Fruit fly (Drosophila melanogaster) whole organism, embryonic: ENCODE results near the gene htk.
A peak's percentile ranks its signal among the peaks of the same experiment; 100 is the strongest.

Experiments
- ATbp ChIP-seq: fragments of 200-800 bp; sonication (Bioruptor generic); optimal IDR thresholded peaks from 2 replicates; lab custom pipeline; 2017; ENCODE audit warnings: missing biosample characterization, mild to moderate bottlenecking, missing genetic modification characterization, missing genetic modification reagents
- Atf6 ChIP-seq: fragments of 200-800 bp; sonication (Bioruptor generic); IDR thresholded peaks from 2 replicates; pipeline ENCODE4 v1.3.6; 2022; ENCODE audit warnings: missing biosample characterization, missing genetic modification characterization
- Bdp1 ChIP-seq: fragments of 200-800 bp; sonication (Bioruptor generic); optimal IDR thresholded peaks from 3 replicates; lab custom pipeline; 2016; ENCODE audit warnings: missing biosample characterization, missing genetic modification characterization
- Bgb ChIP-seq: fragments of 200-800 bp; sonication (Bioruptor generic); IDR thresholded peaks from 2 replicates; pipeline ENCODE4 v1.3.6; 2022; ENCODE audit warnings: missing biosample characterization, missing genetic modification characterization; ENCODE audit not compliant: partially characterized antibody
- CG11456 ChIP-seq: fragments of 200-800 bp; sonication (Bioruptor generic); IDR thresholded peaks from 3 replicates; pipeline ENCODE4 v1.3.6; 2022; ENCODE audit warnings: missing biosample characterization, missing genetic modification characterization
- CG11504 ChIP-seq: fragments of 200-800 bp; sonication (Bioruptor generic); optimal IDR thresholded peaks from 3 replicates; lab custom pipeline; 2019; ENCODE audit warnings: missing biosample characterization, mild to moderate bottlenecking, missing genetic modification characterization, moderate library complexity
- CG12744 ChIP-seq: fragments of 200-800 bp; sonication (Bioruptor generic); optimal IDR thresholded peaks from 2 replicates; lab custom pipeline; 2016; ENCODE audit warnings: missing biosample characterization, missing genetic modification characterization
- CG17829 ChIP-seq: fragments of 200-800 bp; optimal IDR thresholded peaks from 2 replicates; lab custom pipeline; 2019; ENCODE audit warnings: missing biosample characterization, mild to moderate bottlenecking, missing genetic modification characterization, moderate library complexity
- CG18011 ChIP-seq: fragments of 200-800 bp; sonication (Bioruptor generic); optimal IDR thresholded peaks from 2 replicates; lab custom pipeline; 2017; ENCODE audit warnings: missing biosample characterization, missing genetic modification characterization, mild to moderate bottlenecking, moderate library complexity, missing genotype
- CG2678 ChIP-seq: fragments of 200-800 bp; sonication (Bioruptor generic); optimal IDR thresholded peaks from 3 replicates; lab custom pipeline; 2019; ENCODE audit warnings: missing biosample characterization, mild to moderate bottlenecking, missing genetic modification characterization, moderate library complexity
- CG32772 ChIP-seq: fragments of 200-800 bp; sonication (Bioruptor generic); IDR thresholded peaks from 2 replicates; pipeline ENCODE4 v1.3.6; 2022; ENCODE audit warnings: missing biosample characterization, missing genetic modification characterization
- CG33557 ChIP-seq: fragments of 200-800 bp; sonication (Bioruptor generic); optimal IDR thresholded peaks from 2 replicates; lab custom pipeline; 2019; ENCODE audit warnings: missing biosample characterization, mild to moderate bottlenecking, missing genetic modification characterization, moderate library complexity
- CG42726 ChIP-seq: fragments of 200-800 bp; sonication (Bioruptor generic); IDR thresholded peaks from 2 replicates; pipeline ENCODE4 v1.3.6; 2022; ENCODE audit warnings: missing biosample characterization, missing genetic modification characterization; ENCODE audit not compliant: partially characterized antibody
- CG4282 ChIP-seq: fragments of 200-800 bp; sonication (Bioruptor generic); optimal IDR thresholded peaks from 2 replicates; lab custom pipeline; 2016; ENCODE audit warnings: missing biosample characterization, missing genetic modification characterization
- CG4820 ChIP-seq: fragments of 200-800 bp; sonication (Bioruptor generic); optimal IDR thresholded peaks from 3 replicates; lab custom pipeline; 2016; ENCODE audit warnings: missing biosample characterization, missing genetic modification characterization
- CG9932 ChIP-seq: fragments of 200-800 bp; sonication (Bioruptor generic); IDR thresholded peaks from 2 replicates; pipeline ENCODE4 v1.3.6; 2022; ENCODE audit warnings: missing biosample characterization, missing genetic modification characterization
- CrebB ChIP-seq: fragments of 200-800 bp; sonication (Bioruptor generic); optimal IDR thresholded peaks from 3 replicates; lab custom pipeline; 2018; ENCODE audit warnings: missing biosample characterization, mild to moderate bottlenecking, missing genetic modification characterization
- Dad ChIP-seq: fragments of 200-800 bp; sonication (Bioruptor generic); optimal IDR thresholded peaks from 3 replicates; lab custom pipeline; 2016; ENCODE audit warnings: missing biosample characterization, missing genetic modification characterization
- Dfd ChIP-seq, 2 experiments: fragments of >200 bp; optimal IDR thresholded peaks; 2 replicates each; lab custom pipeline; 2017; ENCODE audit warnings: missing biosample characterization in 2 of 2, missing genetic modification characterization in 2 of 2
- Dip2 ChIP-seq: fragments of 200-800 bp; sonication (Bioruptor generic); IDR thresholded peaks from 2 replicates; pipeline ENCODE4 v1.3.6; 2022; ENCODE audit warnings: missing biosample characterization, missing genetic modification characterization
- Eip74EF ChIP-seq, 2 experiments: fragments of 200-800 bp in 1 of 2; fragments of >200 bp in 1 of 2; sonication (Bioruptor generic) in 1 of 2; optimal IDR thresholded peaks; 2 replicates each; lab custom pipeline; 2017 to 2019; ENCODE audit warnings: missing biosample characterization in 2 of 2, missing genetic modification characterization in 2 of 2, mild to moderate bottlenecking in 1 of 2, moderate library complexity in 1 of 2
- Kr ChIP-seq: fragments of 200-800 bp; sonication (Bioruptor generic); optimal IDR thresholded peaks from 2 replicates; lab custom pipeline; 2017; ENCODE audit warnings: missing biosample characterization, mild to moderate bottlenecking, missing genetic modification characterization
- NC2α ChIP-seq: fragments of 200-800 bp; sonication (Bioruptor generic); optimal IDR thresholded peaks from 2 replicates; lab custom pipeline; 2016; ENCODE audit warnings: missing biosample characterization, missing genetic modification characterization
- Neu2 ChIP-seq: fragments of 200-800 bp; sonication (Bioruptor generic); optimal IDR thresholded peaks from 3 replicates; lab custom pipeline; 2016; ENCODE audit warnings: missing biosample characterization, missing genetic modification characterization, borderline replicate concordance
- NfI ChIP-seq: fragments of 200-800 bp; sonication (Bioruptor generic); optimal IDR thresholded peaks from 3 replicates; lab custom pipeline; 2018; ENCODE audit warnings: missing biosample characterization, mild to moderate bottlenecking, missing genetic modification characterization, moderate library complexity
- Ptx1 ChIP-seq: fragments of 200-800 bp; sonication (Bioruptor generic); IDR thresholded peaks from 2 replicates; pipeline ENCODE4 v1.3.6; 2022; ENCODE audit warnings: missing biosample characterization, missing genetic modification characterization
- Sox100B ChIP-seq: fragments of 200-800 bp; sonication (Bioruptor generic); optimal IDR thresholded peaks from 3 replicates; lab custom pipeline; 2018; ENCODE audit warnings: missing biosample characterization, mild to moderate bottlenecking, missing genetic modification characterization
- bab2 ChIP-seq: fragments of 200-800 bp; sonication (Bioruptor generic); optimal IDR thresholded peaks from 2 replicates; lab custom pipeline; 2016; ENCODE audit warnings: missing biosample characterization, missing genetic modification characterization
- bbx ChIP-seq: fragments of 200-800 bp; sonication (Bioruptor generic); IDR thresholded peaks from 2 replicates; pipeline ENCODE4 v1.3.6; 2022; ENCODE audit warnings: missing biosample characterization, missing genetic modification characterization; ENCODE audit not compliant: partially characterized antibody
- bigmax ChIP-seq: fragments of 200-800 bp; sonication (Bioruptor generic); optimal IDR thresholded peaks from 2 replicates; lab custom pipeline; 2018; ENCODE audit warnings: missing biosample characterization, mild to moderate bottlenecking, missing genetic modification characterization
- br ChIP-seq: fragments of >200 bp; optimal IDR thresholded peaks from 2 replicates; lab custom pipeline; 2017
- chm ChIP-seq: fragments of 200-800 bp; sonication (Bioruptor generic); IDR thresholded peaks from 2 replicates; pipeline ENCODE4 v1.3.6; 2022; ENCODE audit warnings: missing biosample characterization, missing genetic modification characterization
- chn ChIP-seq: fragments of 200-800 bp; sonication (Bioruptor generic); optimal IDR thresholded peaks from 2 replicates; lab custom pipeline; 2016; ENCODE audit warnings: missing biosample characterization, missing genetic modification characterization
- dan ChIP-seq: fragments of 200-800 bp; sonication (Bioruptor generic); IDR thresholded peaks from 2 replicates; pipeline ENCODE4 v1.3.6; 2022; ENCODE audit warnings: missing biosample characterization, missing genetic modification characterization
- danr ChIP-seq: fragments of 200-800 bp; sonication (Bioruptor generic); IDR thresholded peaks from 2 replicates; pipeline ENCODE4 v1.3.6; 2022; ENCODE audit warnings: missing biosample characterization, missing genetic modification characterization
- dm ChIP-seq: fragments of 200-800 bp; sonication (Bioruptor generic); optimal IDR thresholded peaks from 3 replicates; lab custom pipeline; 2016; ENCODE audit warnings: missing biosample characterization, missing genetic modification characterization
- dmrt99B ChIP-seq: fragments of 200-800 bp; sonication (Bioruptor generic); optimal IDR thresholded peaks from 2 replicates; lab custom pipeline; 2018; ENCODE audit warnings: missing biosample characterization, mild to moderate bottlenecking, missing genetic modification characterization, moderate library complexity
- fd3F ChIP-seq: fragments of 200-800 bp; sonication (Bioruptor generic); optimal IDR thresholded peaks from 2 replicates; lab custom pipeline; 2018; ENCODE audit warnings: missing biosample characterization, mild to moderate bottlenecking, missing genetic modification characterization, moderate library complexity
- fu2 ChIP-seq: fragments of 200-800 bp; sonication (Bioruptor generic); optimal IDR thresholded peaks from 2 replicates; lab custom pipeline; 2016; ENCODE audit warnings: missing biosample characterization, missing genetic modification characterization
- gro ChIP-seq: fragments of 200-800 bp; sonication (Bioruptor generic); optimal IDR thresholded peaks from 2 replicates; lab custom pipeline; 2016; ENCODE audit warnings: missing biosample characterization, missing genetic modification characterization
- inv ChIP-seq: fragments of 200-800 bp; sonication (Bioruptor generic); IDR thresholded peaks from 2 replicates; pipeline ENCODE4 v1.3.6; 2022; ENCODE audit warnings: missing biosample characterization, missing genetic modification characterization; ENCODE audit not compliant: partially characterized antibody
- nerfin-1 ChIP-seq: fragments of 200-800 bp; sonication (Bioruptor generic); optimal IDR thresholded peaks from 3 replicates; lab custom pipeline; 2019; ENCODE audit warnings: missing biosample characterization, mild to moderate bottlenecking, missing genetic modification characterization, moderate library complexity
- phol ChIP-seq: fragments of 200-800 bp; sonication (Bioruptor generic); optimal IDR thresholded peaks from 3 replicates; lab custom pipeline; 2018; ENCODE audit warnings: missing biosample characterization, mild to moderate bottlenecking, missing genetic modification characterization, moderate library complexity
- psq ChIP-seq: fragments of 200-800 bp; sonication (Bioruptor generic); optimal IDR thresholded peaks from 2 replicates; lab custom pipeline; 2017; ENCODE audit warnings: missing biosample characterization, missing genetic modification characterization
- row ChIP-seq: fragments of 200-800 bp; sonication (Bioruptor generic); IDR thresholded peaks from 3 replicates; pipeline ENCODE4 v1.3.6; 2022; ENCODE audit warnings: missing biosample characterization, missing genetic modification characterization
- sima ChIP-seq: fragments of 200-800 bp; sonication (Bioruptor generic); optimal IDR thresholded peaks from 2 replicates; lab custom pipeline; 2016; ENCODE audit warnings: missing biosample characterization, missing genetic modification characterization
- sisA ChIP-seq: fragments of 200-800 bp; sonication (Bioruptor generic); IDR thresholded peaks from 2 replicates; pipeline ENCODE4 v1.3.6; 2022; ENCODE audit warnings: missing biosample characterization, missing genetic modification characterization
- sr ChIP-seq: fragments of 200-800 bp; sonication (Bioruptor generic); IDR thresholded peaks from 3 replicates; pipeline ENCODE4 v1.3.6; 2022; ENCODE audit warnings: missing biosample characterization, missing genetic modification characterization
- wdn ChIP-seq: fragments of 200-800 bp; sonication (Bioruptor generic); IDR thresholded peaks from 2 replicates; pipeline ENCODE4 v1.3.6; 2022; ENCODE audit warnings: missing biosample characterization, missing genetic modification characterization

htk gene

dm6 chrX:18848338-18849021 is 5.0 kb downstream of the htk start, which contains the start of gene shop (continued):
- peak; percentile 90 for TF ChIP-seq CG11504 (tag; lab: Kevin White, UChicago)
- TF ChIP-seq br (lab: Kevin White, UChicago) = no peak
- TF ChIP-seq NC2α (GFP tag; lab: Kevin White, UChicago) = peak; percentile 6
- TF ChIP-seq Dad = peak; percentile 21
- peak; percentile 75 for TF ChIP-seq CG4820 (GFP tag; lab: Kevin White, UChicago)
- TF ChIP-seq CG2678 (tag; lab: Kevin White, UChicago) = peak; percentile 94
- peak; percentile 81 for TF ChIP-seq ATbp
- TF ChIP-seq Atf6 (GFP tag; lab: Robert Waterston, UW) = peak; percentile 69
- TF ChIP-seq Kr (GFP tag; lab: Kevin White, UChicago) = no peak
- TF ChIP-seq Eip74EF (GFP tag; optimal IDR thresholded peaks at IDR 0.05; lab: Kevin White, UChicago) = peak in 1 of 2 experiments; percentile 77
- peak; percentile 73 for TF ChIP-seq CG9932
- peak; percentile 83 for TF ChIP-seq sisA (GFP tag; lab: Robert Waterston, UW)
- peak; percentile 36; the same call in 1 of the 2 replicates for TF ChIP-seq inv (GFP tag; lab: Robert Waterston, UW)
- peak; percentile 68 for TF ChIP-seq CG33557
- TF ChIP-seq CrebB (tag; lab: Kevin White, UChicago) = peak; percentile 75
- peak; percentile 93 for TF ChIP-seq row (GFP tag; lab: Robert Waterston, UW)
- TF ChIP-seq bigmax (GFP tag; lab: Kevin White, UChicago) = no peak
- TF ChIP-seq Bdp1 = peak; percentile 62
- TF ChIP-seq Neu2 = no peak
- TF ChIP-seq psq (GFP tag; lab: Kevin White, UChicago) = peak; percentile 31
- peak; percentile 81 for TF ChIP-seq nerfin-1 (tag; lab: Kevin White, UChicago)
- peak; percentile 52 for TF ChIP-seq gro (GFP tag; lab: Kevin White, UChicago)
- peak; percentile 89 for TF ChIP-seq dmrt99B (tag; lab: Kevin White, UChicago)
- TF ChIP-seq danr (GFP tag; lab: Robert Waterston, UW) = peak; percentile 53; the same call in 1 of the 2 replicates
- TF ChIP-seq CG18011 (GFP tag; lab: Kevin White, UChicago) = peak; percentile 58
- TF ChIP-seq bbx (GFP tag; lab: Robert Waterston, UW) = peak; percentile 36; the same call in 1 of the 2 replicates
- TF ChIP-seq fu2 (GFP tag; lab: Kevin White, UChicago) = peak; percentile 77
- TF ChIP-seq dan (GFP tag; lab: Robert Waterston, UW) = no peak
- peak; percentile 75; the same call in 2 of the 3 replicates for TF ChIP-seq CG11456
- TF ChIP-seq bab2 (GFP tag; lab: Kevin White, UChicago) = peak; percentile 61
- peak; percentile 92 for TF ChIP-seq Sox100B
- TF ChIP-seq sr = 0 out of 3 replicates have a peak, but pooled peaks have one; percentile 34
- no peak for TF ChIP-seq Dip2 (GFP tag; lab: Robert Waterston, UW)
- peak; percentile 35 for TF ChIP-seq CG12744 (GFP tag; lab: Kevin White, UChicago)
- peak; percentile 64 for TF ChIP-seq Bgb (GFP tag; lab: Robert Waterston, UW)
- peak; percentile 86 for TF ChIP-seq NfI (GFP tag; lab: Kevin White, UChicago)
- TF ChIP-seq Dfd (GFP tag; optimal IDR thresholded peaks at IDR 0.05; lab: Kevin White, UChicago) = no peak
- TF ChIP-seq CG4282 (GFP tag; lab: Kevin White, UChicago) = no peak
- TF ChIP-seq Ptx1 (GFP tag; lab: Robert Waterston, UW) = peak; percentile 80
- TF ChIP-seq CG42726 = 0 out of 2 replicates have a peak, but pooled peaks have one; percentile 46
- TF ChIP-seq chm (GFP tag; lab: Robert Waterston, UW) = 0 out of 2 replicates have a peak, but pooled peaks have one; percentile 45
- peak; percentile 52; the same call in 1 of the 2 replicates for TF ChIP-seq wdn (GFP tag; lab: Robert Waterston, UW)
- TF ChIP-seq fd3F (GFP tag; lab: Kevin White, UChicago) = peak; percentile 79
- TF ChIP-seq chn (GFP tag; lab: Kevin White, UChicago) = peak; percentile 69
- TF ChIP-seq CG17829 (tag; lab: Kevin White, UChicago) = peak; percentile 85
- no peak for TF ChIP-seq sima (GFP tag; lab: Kevin White, UChicago)
- TF ChIP-seq dm (GFP tag; lab: Kevin White, UChicago) = peak; percentile 73
- TF ChIP-seq CG32772 (GFP tag; lab: Robert Waterston, UW) = peak; percentile 46; the same call in 1 of the 2 replicates
- peak; percentile 89 for TF ChIP-seq phol (tag; lab: Kevin White, UChicago)
